Worm (Caenorhabditis elegans): ENCODE data around the gene faah-5.

faah-5 gene

ce11 chrIII:11869231-11869912 lies 21.9 kb downstream of the faah-5 start, which contains the start of gene taf-12:
Gene taf-12, minus strand, starts transcription at chrIII:11869281.
- TF ChIP-seq tbx-8 (GFP tag; optimal IDR thresholded peaks at IDR 0.05) (no peak), lin-32 (GFP tag; optimal IDR thresholded peaks at IDR 0.05) (no peak), ham-2 (GFP tag; optimal IDR thresholded peaks at IDR 0.05) (no peak), snpc-4 (tag; optimal IDR thresholded peaks at IDR 0.05) (no peak), sem-2 (GFP tag; optimal IDR thresholded peaks at IDR 0.05) (no peak), ceh-39 (tag; optimal IDR thresholded peaks at IDR 0.05) (no peak), mab-5 (tag; optimal IDR thresholded peaks at IDR 0.05) (no peak), ztf-11 (tag; optimal IDR thresholded peaks at IDR 0.05) (no peak), mls-2 (tag; optimal IDR thresholded peaks at IDR 0.05) (no peak), M03D4.4 (tag; optimal IDR thresholded peaks at IDR 0.05) (no peak), nhr-28 (tag; optimal IDR thresholded peaks at IDR 0.05) (no peak), unc-120 (tag; optimal IDR thresholded peaks at IDR 0.05; ENCODE audit: poor library complexity, severe bottlenecking) (no peak), pha-4 (tag; optimal IDR thresholded peaks at IDR 0.05) (no peak), ceh-43 (GFP tag; optimal IDR thresholded peaks at IDR 0.05) (no peak)

ce11 chrIII:11866127-11866526 lies 25.1 kb downstream of the faah-5 start:
- no peak for TF ChIP-seq mab-5 (tag; optimal IDR thresholded peaks at IDR 0.05)
- TF ChIP-seq zip-8 (tag; optimal IDR thresholded peaks at IDR 0.05), result no peak
- no peak for TF ChIP-seq nhr-12 (tag; optimal IDR thresholded peaks at IDR 0.05)
- TF ChIP-seq sem-2 (GFP tag; optimal IDR thresholded peaks at IDR 0.05), result no peak
- TF ChIP-seq nhr-2 (tag; optimal IDR thresholded peaks at IDR 0.05), result no peak
- no peak for TF ChIP-seq ceh-39 (tag; optimal IDR thresholded peaks at IDR 0.05)
- TF ChIP-seq pha-4 (tag; optimal IDR thresholded peaks at IDR 0.05), result no peak
- TF ChIP-seq ham-2 (GFP tag; optimal IDR thresholded peaks at IDR 0.05), result no peak
- TF ChIP-seq ztf-11 (tag; optimal IDR thresholded peaks at IDR 0.05), result no peak
- no peak for TF ChIP-seq tbx-8 (GFP tag; optimal IDR thresholded peaks at IDR 0.05)
- no peak for TF ChIP-seq blmp-1 (tag; optimal IDR thresholded peaks at IDR 0.05)

ce11 chrIII:11862149-11862548 lies 29.1 kb downstream of the faah-5 start, which contains the start of gene Y56A3A.2:
Gene Y56A3A.2, minus strand, starts transcription at chrIII:11862249.
- no peak for TF ChIP-seq sem-2 (GFP tag; optimal IDR thresholded peaks at IDR 0.05)

ce11 chrIII:11861123-11861522 lies 30.1 kb downstream of the faah-5 start:
- TF ChIP-seq drap-1 (GFP tag; optimal IDR thresholded peaks at IDR 0.05) (no peak), ceh-39 (tag; optimal IDR thresholded peaks at IDR 0.05) (no peak), elt-3 (tag; optimal IDR thresholded peaks at IDR 0.05) (no peak), elt-1 (tag; optimal IDR thresholded peaks at IDR 0.05; ENCODE audit: borderline replicate concordance, insufficient read depth) (no peak)

- TF ChIP-seq nhr-28 (tag; optimal IDR thresholded peaks at IDR 0.05) (no peak), ces-1 (GFP tag; optimal IDR thresholded peaks at IDR 0.05) (no peak), nhr-237 (tag; optimal IDR thresholded peaks at IDR 0.05) (no peak), nhr-2 (tag; optimal IDR thresholded peaks at IDR 0.05) (no peak), mls-2 (tag; optimal IDR thresholded peaks at IDR 0.05) (no peak), nhr-12 (tag; optimal IDR thresholded peaks at IDR 0.05) (no peak), ztf-11 (tag; optimal IDR thresholded peaks at IDR 0.05) (no peak), lin-13 (tag; optimal IDR thresholded peaks at IDR 0.05) (no peak), lin-32 (GFP tag; optimal IDR thresholded peaks at IDR 0.05) (no peak), flh-1 (GFP tag; optimal IDR thresholded peaks at IDR 0.05) (no peak), elt-3 (tag; optimal IDR thresholded peaks at IDR 0.05) (no peak), ceh-43 (GFP tag; optimal IDR thresholded peaks at IDR 0.05) (no peak), nhr-76 (tag; optimal IDR thresholded peaks at IDR 0.05) (no peak), bed-3 (GFP tag; optimal IDR thresholded peaks at IDR 0.05) (no peak), tbx-8 (GFP tag; optimal IDR thresholded peaks at IDR 0.05) (no peak)
Observed at ce11 chrIII:11856852-11857251, 34.4 kb downstream of the faah-5 start.

DNA sequence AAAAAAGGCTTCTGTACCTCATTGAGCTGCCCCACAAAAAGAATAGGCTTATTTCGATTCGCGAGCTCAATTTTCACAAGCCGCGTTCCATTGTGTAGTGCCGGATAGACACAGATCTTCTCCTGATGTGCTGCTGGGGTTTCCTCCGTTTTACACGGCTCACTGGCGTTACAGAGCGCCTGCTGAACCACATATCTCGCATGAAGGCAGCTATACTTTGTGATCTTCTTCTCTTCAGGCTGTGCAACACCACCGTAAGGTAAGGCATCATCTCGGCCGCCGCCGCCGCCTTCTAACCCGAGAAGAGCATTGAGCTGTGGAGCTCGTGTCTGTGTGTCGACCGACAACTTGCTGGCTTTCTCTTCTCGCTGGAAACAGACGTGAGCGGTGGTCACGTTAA lies 37.7 kb downstream of the faah-5 start:
- TF ChIP-seq lsy-2 (tag; optimal IDR thresholded peaks at IDR 0.05) (no peak), unc-120 (tag; optimal IDR thresholded peaks at IDR 0.05; ENCODE audit: poor library complexity, severe bottlenecking) (no peak), nhr-12 (tag; optimal IDR thresholded peaks at IDR 0.05) (no peak), mab-5 (tag; optimal IDR thresholded peaks at IDR 0.05) (no peak), hlh-1 (tag; optimal IDR thresholded peaks at IDR 0.05) (no peak), drap-1 (GFP tag; optimal IDR thresholded peaks at IDR 0.05) (no peak), pha-4 (tag; optimal IDR thresholded peaks at IDR 0.05) (no peak), mep-1 (tag; optimal IDR thresholded peaks at IDR 0.05) (no peak), ceh-43 (GFP tag; optimal IDR thresholded peaks at IDR 0.05) (no peak), sem-2 (GFP tag; optimal IDR thresholded peaks at IDR 0.05) (no peak), unc-62 (GFP tag; optimal IDR thresholded peaks at IDR 0.05) (no peak), lin-13 (tag; optimal IDR thresholded peaks at IDR 0.05) (no peak), ceh-39 (tag; optimal IDR thresholded peaks at IDR 0.05) (no peak)

All from whole organism, mixed stage, embryonic.